Worm (Caenorhabditis elegans) whole organism, L4 larva: ENCODE data around the gene ceh-75.

ENCODE experiments used
- ama-1 ChIP-seq: fragments of 150-350 bp; optimal IDR thresholded peaks from 2 replicates; lab custom pipeline; 2014; ENCODE audit warnings: inconsistent platforms, mixed read lengths
- lin-1 ChIP-seq: fragments of 200-800 bp; sonication (Bioruptor generic); IDR thresholded peaks from 2 replicates; pipeline ENCODE4 v1.3.6; 2022; ENCODE audit warnings: missing genetic modification reagents, missing genetic modification characterization, missing compliant biosample characterization
- mxl-2 ChIP-seq: fragments of 200-800 bp; sonication (Bioruptor generic); conservative IDR thresholded peaks from 2 replicates; pipeline ENCODE4 v1.3.6; 2022; ENCODE audit warnings: missing genetic modification reagents, missing genetic modification characterization, missing compliant biosample characterization
- nhr-11 ChIP-seq: fragments of 150-350 bp; optimal IDR thresholded peaks from 2 replicates; lab custom pipeline; 2014; ENCODE audit warnings: missing biosample characterization, missing genetic modification characterization
- nhr-77 ChIP-seq: fragments of 150-350 bp; optimal IDR thresholded peaks from 2 replicates; lab custom pipeline; 2014; ENCODE audit warnings: missing biosample characterization, missing genetic modification characterization
- saeg-2 ChIP-seq: fragments of 200-800 bp; sonication (Bioruptor generic); IDR thresholded peaks from 2 replicates; pipeline ENCODE4 v1.3.6; 2022; ENCODE audit warnings: missing genetic modification reagents, missing genetic modification characterization, missing compliant biosample characterization

DNA sequence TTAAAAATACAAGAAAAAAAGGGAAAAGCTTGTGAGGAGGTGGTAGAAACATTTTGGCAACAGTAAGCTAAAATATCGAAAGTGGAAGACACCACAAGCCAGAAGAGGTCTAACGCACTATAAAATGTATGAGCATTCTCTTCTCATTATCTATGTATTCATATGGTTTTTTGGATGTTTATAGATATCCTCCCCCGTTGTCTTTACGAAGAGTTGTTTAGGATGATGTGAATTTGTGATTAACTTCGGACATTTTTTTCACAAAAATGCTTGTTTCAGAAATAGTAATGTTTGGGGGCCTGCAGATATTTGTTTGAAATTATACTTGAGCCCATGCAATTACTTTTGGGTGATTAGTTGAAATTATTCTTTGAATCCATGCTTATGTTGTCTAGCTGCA, 6.1 kb upstream of the ceh-75 start, which contains the start of gene mec-9:
- TF ChIP-seq ama-1 (lab: Kevin White, UChicago) (no peak), saeg-2 (GFP tag; lab: Robert Waterston, UW) (no peak), nhr-11 (tag; lab: Kevin White, UChicago) (no peak), lin-1 (GFP tag; lab: Robert Waterston, UW) (no peak), nhr-77 (tag; lab: Kevin White, UChicago) (no peak), mxl-2 (GFP tag; lab: Robert Waterston, UW) (no peak)
